Worm (Caenorhabditis elegans) whole organism, young adult: Measurements from ENCODE around the gene ulp-4.

Experiments used
- F23B12.7 ChIP-seq: sonication (generic microtip); optimal IDR thresholded peaks from 2 replicates; lab custom pipeline; 2017; ENCODE audit warnings: missing genetic modification characterization, mild to moderate bottlenecking, missing compliant biosample characterization, antibody characterized with exemption, moderate library complexity; ENCODE audit not compliant: insufficient read depth
- aptf-3 ChIP-seq: fragments of 200-800 bp; sonication (Bioruptor generic); IDR thresholded peaks from 2 replicates; pipeline ENCODE4 v1.3.6; 2022; ENCODE audit warnings: missing genetic modification characterization, missing compliant biosample characterization
- bed-2 ChIP-seq: fragments of 200-800 bp; sonication (Bioruptor generic); IDR thresholded peaks from 2 replicates; pipeline ENCODE4 v1.3.6; 2022; ENCODE audit warnings: missing genetic modification reagents, missing genetic modification characterization, missing compliant biosample characterization
- efl-1 ChIP-seq: fragments of 150-350 bp; optimal IDR thresholded peaks from 2 replicates; lab custom pipeline; 2014; ENCODE audit warnings: missing biosample characterization, missing genetic modification reagents, missing genetic modification characterization
- lag-1 ChIP-seq: fragments of 200-800 bp; sonication (Bioruptor generic); IDR thresholded peaks from 2 replicates; pipeline ENCODE4 v1.3.6; 2022; ENCODE audit warnings: missing genetic modification reagents, missing genetic modification characterization, missing compliant biosample characterization
- nhr-179 ChIP-seq: sonication (generic microtip); optimal IDR thresholded peaks from 2 replicates; lab custom pipeline; 2016; ENCODE audit warnings: mild to moderate bottlenecking, missing genetic modification characterization, missing compliant biosample characterization
- nhr-27 ChIP-seq: fragments of 200-800 bp; sonication (Bioruptor generic); optimal IDR thresholded peaks from 2 replicates; lab custom pipeline; 2018; ENCODE audit warnings: mild to moderate bottlenecking, missing genetic modification characterization, moderate library complexity, missing compliant biosample characterization
- pha-4 ChIP-seq: fragments of 150-350 bp; sonication (generic microtip); optimal IDR thresholded peaks from 2 replicates; lab custom pipeline; 2014; ENCODE audit warnings: missing biosample characterization, missing genetic modification reagents, missing genetic modification characterization
- unc-130 ChIP-seq: sonication (generic microtip); optimal IDR thresholded peaks from 2 replicates; lab custom pipeline; 2016; ENCODE audit warnings: missing genetic modification reagents, missing genetic modification characterization, missing compliant biosample characterization
- zfh-2 ChIP-seq: fragments of 200-800 bp; sonication (Bioruptor generic); conservative IDR thresholded peaks from 2 replicates; pipeline ENCODE4 v1.3.6; 2022; ENCODE audit warnings: missing genetic modification reagents, missing genetic modification characterization, missing compliant biosample characterization
- ztf-22 ChIP-seq: fragments of 200-800 bp; sonication (Bioruptor generic); optimal IDR thresholded peaks from 2 replicates; lab custom pipeline; 2018; ENCODE audit warnings: mild to moderate bottlenecking, missing genetic modification characterization, moderate library complexity, missing compliant biosample characterization
- ztf-6 ChIP-seq: fragments of 200-800 bp; sonication (Bioruptor generic); IDR thresholded peaks from 2 replicates; pipeline ENCODE4 v1.3.6; 2022; ENCODE audit warnings: missing genetic modification reagents, missing genetic modification characterization, missing compliant biosample characterization

- TF ChIP-seq unc-130 (GFP tag; lab: Kevin White, UChicago) (no peak), aptf-3 (GFP tag; lab: Robert Waterston, UW) (no peak), F23B12.7 (tag; lab: Kevin White, UChicago) (no peak), ztf-6 (GFP tag; lab: Robert Waterston, UW) (no peak), nhr-179 (tag; lab: Kevin White, UChicago) (no peak), ztf-22 (GFP tag; lab: Kevin White, UChicago) (no peak), bed-2 (GFP tag; lab: Robert Waterston, UW) (no peak), pha-4 (tag; lab: Kevin White, UChicago) (no peak), zfh-2 (GFP tag; lab: Robert Waterston, UW) (no peak), lag-1 (GFP tag; lab: Robert Waterston, UW) (no peak), efl-1 (no peak), nhr-27 (no peak)
Observed at ce11 chrII:8169283-8169682, 39.5 kb downstream of the ulp-4 start, which contains the start of gene T05C12.15.
